Worm (Caenorhabditis elegans) whole organism, L3 larva: ENCODE results near the gene C10E2.1.
A peak's percentile ranks its signal among the peaks of the same experiment; 100 is the strongest.

Experiments
- R02D3.7 ChIP-seq: fragments of 150-350 bp; optimal IDR thresholded peaks from 2 replicates; lab custom pipeline; 2014; ENCODE audit warnings: missing biosample characterization, missing genetic modification characterization
- ZK546.5 ChIP-seq: sonication (generic microtip); optimal IDR thresholded peaks from 2 replicates; lab custom pipeline; 2017; ENCODE audit warnings: missing biosample characterization, missing genetic modification characterization
- aly-2 ChIP-seq: fragments of 150-350 bp; optimal IDR thresholded peaks from 2 replicates; lab custom pipeline; 2014; ENCODE audit warnings: missing biosample characterization, missing genetic modification characterization
- ama-1 ChIP-seq: fragments of 150-350 bp; optimal IDR thresholded peaks from 2 replicates; lab custom pipeline; 2018
- ceh-16 ChIP-seq: sonication (generic microtip); optimal IDR thresholded peaks from 2 replicates; lab custom pipeline; 2017; ENCODE audit warnings: missing biosample characterization, missing genetic modification characterization
- ceh-28 ChIP-seq: fragments of 150-350 bp; optimal IDR thresholded peaks from 2 replicates; lab custom pipeline; 2014; ENCODE audit warnings: missing biosample characterization, missing genetic modification reagents, missing genetic modification characterization
- ceh-82 ChIP-seq: fragments of 150-350 bp; optimal IDR thresholded peaks from 2 replicates; lab custom pipeline; 2014; ENCODE audit warnings: missing biosample characterization, missing genetic modification characterization
- ceh-9 ChIP-seq: sonication (generic microtip); optimal IDR thresholded peaks from 2 replicates; lab custom pipeline; 2018; ENCODE audit warnings: missing biosample characterization, missing genetic modification characterization
- daf-12 ChIP-seq: fragments of 150-350 bp; optimal IDR thresholded peaks from 2 replicates; lab custom pipeline; 2014; ENCODE audit warnings: missing biosample characterization, missing genetic modification reagents, missing genetic modification characterization
- egl-27 ChIP-seq: sonication (generic microtip); optimal IDR thresholded peaks from 4 replicates; lab custom pipeline; 2017; ENCODE audit warnings: missing biosample characterization, missing genetic modification reagents, missing genetic modification characterization
- egl-5 ChIP-seq: fragments of 150-350 bp; optimal IDR thresholded peaks from 2 replicates; lab custom pipeline; 2017; ENCODE audit warnings: missing biosample characterization, missing genetic modification reagents, missing genetic modification characterization, inconsistent platforms
- elt-1 ChIP-seq: fragments of 150-350 bp; optimal IDR thresholded peaks from 2 replicates; lab custom pipeline; 2014; ENCODE audit warnings: missing biosample characterization, missing genetic modification characterization
- elt-2 ChIP-seq: sonication (generic microtip); optimal IDR thresholded peaks from 2 replicates; lab custom pipeline; 2016; ENCODE audit warnings: missing genetic modification reagents, mild to moderate bottlenecking, missing genetic modification characterization, missing compliant biosample characterization
- elt-3 ChIP-seq, 3 experiments: fragments of 150-350 bp in 1 of 3; sonication (generic microtip) in 2 of 3; optimal IDR thresholded peaks; 2 replicates in 2 of 3; 4 replicates in 1 of 3; lab custom pipeline; 2014 to 2017; ENCODE audit warnings: missing biosample characterization in 3 of 3, missing genetic modification characterization in 3 of 3
- eor-1 ChIP-seq, 2 experiments: fragments of 150-350 bp; optimal IDR thresholded peaks; 2 replicates each; lab custom pipeline; 2014 to 2018; ENCODE audit warnings: missing biosample characterization in 2 of 2, missing genetic modification characterization in 2 of 2
- fkh-10 ChIP-seq: sonication (generic microtip); optimal IDR thresholded peaks from 2 replicates; lab custom pipeline; 2017; ENCODE audit warnings: missing biosample characterization, missing genetic modification reagents, missing genetic modification characterization
- fkh-2 ChIP-seq: fragments of 150-350 bp; optimal IDR thresholded peaks from 2 replicates; lab custom pipeline; 2014; ENCODE audit warnings: missing biosample characterization, missing genetic modification reagents, missing genetic modification characterization
- fos-1 ChIP-seq: fragments of 150-350 bp; optimal IDR thresholded peaks from 2 replicates; lab custom pipeline; 2014; ENCODE audit warnings: missing biosample characterization, missing genetic modification characterization
- hmg-11 ChIP-seq: sonication (generic microtip); optimal IDR thresholded peaks from 2 replicates; lab custom pipeline; 2016; ENCODE audit warnings: missing genetic modification characterization, missing compliant biosample characterization
- jun-1 ChIP-seq: fragments of 150-350 bp; optimal IDR thresholded peaks from 2 replicates; lab custom pipeline; 2014; ENCODE audit warnings: missing biosample characterization, missing genetic modification reagents, missing genetic modification characterization
- lin-15B ChIP-seq: fragments of 150-350 bp; optimal IDR thresholded peaks from 2 replicates; lab custom pipeline; 2014; ENCODE audit warnings: missing biosample characterization, missing genetic modification characterization
- lin-39 ChIP-seq: fragments of 150-350 bp; optimal IDR thresholded peaks from 2 replicates; lab custom pipeline; 2018; ENCODE audit warnings: missing biosample characterization, missing genetic modification reagents, missing genetic modification characterization
- lsy-12 ChIP-seq: sonication (generic microtip); optimal IDR thresholded peaks from 2 replicates; lab custom pipeline; 2016; ENCODE audit warnings: mild to moderate bottlenecking, missing genetic modification characterization, missing compliant biosample characterization
- mdl-1 ChIP-seq: fragments of 150-350 bp; optimal IDR thresholded peaks from 2 replicates; lab custom pipeline; 2014; ENCODE audit warnings: missing biosample characterization, missing genetic modification characterization
- mml-1 ChIP-seq: fragments of 150-350 bp; sonication (generic microtip); optimal IDR thresholded peaks from 3 replicates; lab custom pipeline; 2014; ENCODE audit warnings: missing biosample characterization, missing genetic modification characterization
- nfya-1 ChIP-seq: sonication (generic microtip); optimal IDR thresholded peaks from 2 replicates; lab custom pipeline; 2017; ENCODE audit warnings: missing genetic modification characterization, mild to moderate bottlenecking, missing compliant biosample characterization, antibody characterized with exemption, moderate library complexity; ENCODE audit not compliant: insufficient read depth
- nhr-11 ChIP-seq: fragments of 150-350 bp; optimal IDR thresholded peaks from 2 replicates; lab custom pipeline; 2014; ENCODE audit warnings: missing biosample characterization, missing genetic modification characterization
- nhr-12 ChIP-seq: fragments of 150-350 bp; optimal IDR thresholded peaks from 2 replicates; lab custom pipeline; 2014; ENCODE audit warnings: missing biosample characterization, missing genetic modification characterization
- nhr-23 ChIP-seq: fragments of 150-350 bp; optimal IDR thresholded peaks from 2 replicates; lab custom pipeline; 2014; ENCODE audit warnings: missing biosample characterization, missing genetic modification reagents, missing genetic modification characterization
- nhr-237 ChIP-seq: fragments of 150-350 bp; optimal IDR thresholded peaks from 2 replicates; lab custom pipeline; 2014; ENCODE audit warnings: missing biosample characterization, missing genetic modification characterization
- nhr-25 ChIP-seq: sonication (generic microtip); optimal IDR thresholded peaks from 2 replicates; lab custom pipeline; 2017; ENCODE audit warnings: missing biosample characterization, missing genetic modification characterization
- nhr-28 ChIP-seq: fragments of 150-350 bp; optimal IDR thresholded peaks from 2 replicates; lab custom pipeline; 2014; ENCODE audit warnings: missing biosample characterization, missing genetic modification characterization
- nhr-43 ChIP-seq: sonication (generic microtip); optimal IDR thresholded peaks from 2 replicates; lab custom pipeline; 2016; ENCODE audit warnings: mild to moderate bottlenecking, missing genetic modification characterization, missing compliant biosample characterization; ENCODE audit not compliant: poor library complexity, severe bottlenecking
- nhr-67 ChIP-seq: fragments of 150-350 bp; optimal IDR thresholded peaks from 2 replicates; lab custom pipeline; 2014; ENCODE audit warnings: missing biosample characterization, missing genetic modification characterization
- nhr-76 ChIP-seq: fragments of 150-350 bp; sonication (generic microtip); optimal IDR thresholded peaks from 5 replicates; lab custom pipeline; 2014; ENCODE audit warnings: missing biosample characterization, missing genetic modification characterization
- nhr-77 ChIP-seq: fragments of 150-350 bp; optimal IDR thresholded peaks from 2 replicates; lab custom pipeline; 2014; ENCODE audit warnings: missing biosample characterization, missing genetic modification characterization
- pha-4 ChIP-seq: fragments of 150-350 bp; optimal IDR thresholded peaks from 2 replicates; lab custom pipeline; 2014; ENCODE audit warnings: missing biosample characterization, missing genetic modification reagents, missing genetic modification characterization
- pqm-1 ChIP-seq: fragments of 150-350 bp; optimal IDR thresholded peaks from 2 replicates; lab custom pipeline; 2017; ENCODE audit warnings: missing biosample characterization, missing genetic modification characterization, inconsistent platforms
- sea-2 ChIP-seq: fragments of 150-350 bp; sonication (generic microtip); optimal IDR thresholded peaks from 4 replicates; lab custom pipeline; 2014; ENCODE audit warnings: missing biosample characterization, missing genetic modification reagents, missing genetic modification characterization
- skn-1 ChIP-seq: fragments of 150-350 bp; optimal IDR thresholded peaks from 2 replicates; lab custom pipeline; 2014; ENCODE audit warnings: missing biosample characterization, missing genetic modification characterization
- snpc-4 ChIP-seq: fragments of 150-350 bp; optimal IDR thresholded peaks from 2 replicates; lab custom pipeline; 2014; ENCODE audit warnings: missing biosample characterization, missing genetic modification characterization
- tbx-2 ChIP-seq: sonication (generic microtip); optimal IDR thresholded peaks from 2 replicates; lab custom pipeline; 2016; ENCODE audit warnings: mild to moderate bottlenecking, missing genetic modification characterization, missing compliant biosample characterization
- unc-39 ChIP-seq: sonication (generic microtip); optimal IDR thresholded peaks from 4 replicates; lab custom pipeline; 2017; ENCODE audit warnings: missing biosample characterization, missing genetic modification characterization
- unc-62 ChIP-seq: fragments of 150-350 bp; sonication (generic microtip); optimal IDR thresholded peaks from 4 replicates; lab custom pipeline; 2014; ENCODE audit warnings: missing biosample characterization, missing genetic modification reagents, missing genetic modification characterization
- zag-1 ChIP-seq: fragments of 150-350 bp; optimal IDR thresholded peaks from 2 replicates; lab custom pipeline; 2014; ENCODE audit warnings: missing biosample characterization, missing genetic modification characterization
- ztf-11 ChIP-seq: fragments of 150-350 bp; optimal IDR thresholded peaks from 2 replicates; lab custom pipeline; 2014; ENCODE audit warnings: missing biosample characterization, missing genetic modification characterization
- ztf-4 ChIP-seq: fragments of 150-350 bp; optimal IDR thresholded peaks from 2 replicates; lab custom pipeline; 2014; ENCODE audit warnings: missing biosample characterization, missing genetic modification characterization

C10E2.1 gene

DNA sequence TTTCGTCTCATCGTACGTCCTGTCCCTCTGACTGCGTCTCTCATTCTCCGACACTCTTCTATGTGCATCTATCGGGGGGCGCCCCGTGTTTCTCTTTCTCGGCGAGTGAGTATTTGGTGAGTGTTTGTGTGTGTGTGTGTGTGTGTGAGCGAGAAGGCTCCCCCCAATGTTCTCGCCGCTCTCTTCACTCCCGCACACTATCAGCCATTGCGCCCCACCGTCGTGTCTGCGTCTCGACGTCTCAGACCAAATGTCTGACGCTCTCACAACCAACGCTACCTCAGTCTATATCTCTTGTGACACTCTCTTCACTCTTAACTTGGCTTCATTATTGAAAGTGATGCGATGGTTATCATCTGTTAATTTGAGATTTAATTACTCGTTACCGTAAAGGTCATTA lies 35.8 kb upstream of the C10E2.1 start:
- TF ChIP-seq nhr-76 (tag; lab: Kevin White, UChicago) (no peak), skn-1 (peak; percentile 62), nhr-25 (tag; lab: Kevin White, UChicago) (peak; percentile 94), fkh-10 (peak; percentile 46), elt-1 (tag; lab: Kevin White, UChicago) (peak; percentile 50), tbx-2 (tag; lab: Kevin White, UChicago) (peak; percentile 87), elt-3 (tag; optimal IDR thresholded peaks at IDR 0.05; lab: Kevin White, UChicago) (peak in 2 of 3 experiments; percentile 36 to 55), unc-62 (GFP tag; lab: Kevin White, UChicago) (peak; percentile 54), snpc-4 (tag; lab: Kevin White, UChicago) (peak; percentile 71), ceh-16 (tag; lab: Kevin White, UChicago) (no peak), ceh-9 (tag; lab: Kevin White, UChicago) (no peak), fos-1 (tag; lab: Kevin White, UChicago) (peak; percentile 50), lin-39 (tag; lab: Kevin White, UChicago) (peak; percentile 91), ztf-4 (tag; lab: Kevin White, UChicago) (peak; percentile 11), nhr-67 (no peak), eor-1 (tag; optimal IDR thresholded peaks at IDR 0.05; lab: Kevin White, UChicago) (no peak), fkh-2 (no peak), pqm-1 (tag; lab: Kevin White, UChicago) (peak; percentile 81), nhr-28 (tag; lab: Kevin White, UChicago) (no peak), ztf-11 (tag; lab: Kevin White, UChicago) (no peak), zag-1 (peak; percentile 42), jun-1 (tag; lab: Kevin White, UChicago) (peak; percentile 97), lin-15B (tag; lab: Kevin White, UChicago) (peak; percentile 53), elt-2 (peak; percentile 93), ZK546.5 (no peak), nhr-12 (tag; lab: Kevin White, UChicago) (no peak), nhr-23 (tag; lab: Kevin White, UChicago) (peak; percentile 85), mdl-1 (tag; lab: Kevin White, UChicago) (peak; percentile 85), nfya-1 (tag; lab: Kevin White, UChicago) (peak; percentile 92), lsy-12 (tag; lab: Kevin White, UChicago) (peak; percentile 83), ceh-28 (peak; percentile 74), aly-2 (tag; lab: Kevin White, UChicago) (no peak), pha-4 (tag; lab: Kevin White, UChicago) (peak; percentile 86), sea-2 (GFP tag; lab: Kevin White, UChicago) (no peak), nhr-43 (peak; percentile 84), nhr-11 (peak; percentile 91), nhr-237 (no peak), nhr-77 (no peak), R02D3.7 (tag; lab: Kevin White, UChicago) (peak; percentile 63), ama-1 (lab: Kevin White, UChicago) (no peak), mml-1 (tag; lab: Kevin White, UChicago) (no peak), daf-12 (no peak), egl-5 (tag; lab: Kevin White, UChicago) (peak; percentile 81), unc-39 (tag; lab: Kevin White, UChicago) (no peak), hmg-11 (tag; lab: Kevin White, UChicago) (peak; percentile 97), egl-27 (tag; lab: Kevin White, UChicago) (peak; percentile 75), ceh-82 (tag; lab: Kevin White, UChicago) (peak; percentile 20)
